Worm (Caenorhabditis elegans): ENCODE measurements around the gene scl-8.

ce11 chrIV:13107359-13107758, 35.8 kb downstream of the scl-8 start, which contains the start of gene B0564.2:
- no peak for TF ChIP-seq mef-2 (tag; optimal IDR thresholded peaks at IDR 0.05)
- TF ChIP-seq fos-1 (tag; optimal IDR thresholded peaks at IDR 0.05) = no peak
- no peak for TF ChIP-seq skn-1 (tag; optimal IDR thresholded peaks at IDR 0.05)
- no peak for TF ChIP-seq lin-14 (GFP tag; optimal IDR thresholded peaks at IDR 0.05)
